Worm (Caenorhabditis elegans): ENCODE measurements around the gene msp-19.
"Not testable (repeated sequence)": the region's sequence is repeated elsewhere in the genome, so short reads cannot be mapped to it uniquely, and the experiment has no call there.

ce11 chrIV:5256731-5257130 lies 3.7 kb upstream of the msp-19 start, which contains the start of gene F36H12.9:
- TF ChIP-seq ztf-29 (GFP tag; IDR thresholded peaks at IDR 0.05); flt-1 (GFP tag; IDR thresholded peaks at IDR 0.05); med-1 (GFP tag; optimal IDR thresholded peaks at IDR 0.05; ENCODE audit: insufficient read depth); ref-1 (GFP tag; conservative IDR thresholded peaks at IDR 0.05): not testable (repeated sequence)

Data from whole organism, midembryonic.